Worm (Caenorhabditis elegans): Measurements from ENCODE around the gene cdc-42.

DNA sequence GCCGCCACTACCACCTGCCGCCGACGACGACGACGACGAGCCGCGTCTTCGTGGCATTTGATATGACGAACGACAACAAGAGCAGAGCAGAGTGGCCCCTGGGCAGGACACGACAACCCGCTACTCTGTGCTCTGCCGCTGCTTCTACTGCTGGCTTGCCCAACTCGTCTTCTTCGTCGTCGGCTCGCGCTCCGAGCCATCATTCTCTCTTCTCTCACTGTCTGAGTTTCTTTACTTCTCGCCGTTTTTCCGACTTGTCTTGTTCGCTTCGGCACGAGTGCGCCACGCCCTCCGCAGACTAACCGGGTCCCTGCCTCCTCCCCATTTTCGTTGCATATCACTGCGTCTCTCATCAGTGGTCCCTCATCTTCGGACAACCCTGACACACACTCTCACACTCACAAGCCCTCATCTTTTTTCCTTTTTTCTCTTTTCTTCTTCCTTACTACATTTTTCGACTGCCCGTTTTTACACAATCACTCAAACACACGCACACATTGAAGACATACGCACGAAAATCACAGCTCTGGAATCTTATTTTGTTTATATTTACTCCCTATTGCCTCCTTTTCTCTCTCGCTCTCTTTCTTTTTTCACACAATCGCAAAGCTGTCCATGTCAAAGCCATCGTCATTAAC lies 25.9 kb downstream of the cdc-42 start:
- TF ChIP-seq him-1 (tag; optimal IDR thresholded peaks at IDR 0.05) (peak; percentile 81), dao-5 (tag; optimal IDR thresholded peaks at IDR 0.05) (no peak), W03F9.2 (tag; optimal IDR thresholded peaks at IDR 0.05) (no peak)

Data from whole organism, L4/young adult.